Fruit fly (Drosophila melanogaster): ENCODE results near the gene CG32461.

DNA sequence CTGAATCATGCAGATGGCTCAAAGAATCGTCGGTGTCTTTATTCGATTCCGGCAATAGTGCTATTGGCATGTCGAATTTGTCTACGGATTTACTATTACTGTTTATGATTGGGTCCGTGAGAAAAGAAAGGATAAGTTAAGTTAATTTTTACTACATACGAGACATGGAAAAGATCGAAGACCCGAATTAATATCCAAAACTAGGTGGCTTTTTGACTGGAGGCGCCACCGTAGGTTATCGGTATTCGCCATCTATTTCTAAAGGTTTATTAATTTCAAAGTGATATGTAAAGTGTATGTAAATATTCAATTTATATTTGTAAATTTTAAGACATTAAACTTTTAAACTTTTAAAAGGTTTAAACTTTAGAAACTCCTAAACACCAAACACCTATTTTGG lies 3.1 kb upstream of the CG32461 start:
- no peak for TF ChIP-seq CG6163 (GFP tag; IDR thresholded peaks at IDR 0.05)
- no peak for TF ChIP-seq CG31627 (GFP tag; optimal IDR thresholded peaks at IDR 0.05)
- no peak for TF ChIP-seq cyc (GFP tag; optimal IDR thresholded peaks at IDR 0.05)
- TF ChIP-seq CG3032 (tag; optimal IDR thresholded peaks at IDR 0.05) = no peak
- no peak for TF ChIP-seq CG6792 (GFP tag; optimal IDR thresholded peaks at IDR 0.05)
